Worm (Caenorhabditis elegans): Measurements from ENCODE around the gene Y43F8B.11.

DNA sequence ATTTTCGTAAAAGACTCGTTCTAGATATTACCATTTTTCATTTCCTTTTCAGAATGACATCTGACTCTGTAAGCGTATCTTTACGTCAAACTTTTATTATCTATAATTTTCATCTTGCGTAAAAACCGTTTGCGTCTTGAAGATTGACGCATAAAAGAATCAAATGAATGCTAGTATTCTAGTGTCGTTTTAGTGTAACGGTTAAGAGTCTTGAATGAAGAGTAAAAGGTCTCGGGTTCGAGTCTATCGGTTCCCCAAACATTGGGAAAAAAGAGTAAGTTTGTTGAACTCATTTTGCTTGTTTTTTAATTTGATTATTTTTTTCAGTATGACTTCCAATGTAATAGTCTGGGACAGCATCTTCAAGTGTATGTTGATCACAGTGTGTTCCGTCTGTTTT lies 14.0 kb downstream of the Y43F8B.11 start, which contains the start of gene Y43F8B.17:
- TF ChIP-seq nhr-11 (tag; optimal IDR thresholded peaks at IDR 0.05) = no peak
- no peak for TF ChIP-seq aly-2 (tag; optimal IDR thresholded peaks at IDR 0.05)
- no peak for TF ChIP-seq ztf-11 (tag; optimal IDR thresholded peaks at IDR 0.05)
- no peak for TF ChIP-seq snpc-4 (tag; optimal IDR thresholded peaks at IDR 0.05)
- TF ChIP-seq ama-1 (optimal IDR thresholded peaks at IDR 0.05) = no peak
- no peak for TF ChIP-seq alr-1 (tag; optimal IDR thresholded peaks at IDR 0.05)
- no peak for TF ChIP-seq F13H6.1 (tag; optimal IDR thresholded peaks at IDR 0.05)
- TF ChIP-seq crh-2 (tag; optimal IDR thresholded peaks at IDR 0.05) = no peak
- TF ChIP-seq unc-39 (tag; optimal IDR thresholded peaks at IDR 0.05) = no peak
